Worm (Caenorhabditis elegans): ENCODE data around the gene ucr-2.2.

Gene ucr-2.2

ce11 chrX:15159362-15159761 is 14.3 kb upstream of the ucr-2.2 start:
- TF ChIP-seq F13C5.2 (tag; optimal IDR thresholded peaks at IDR 0.05), result no peak
- TF ChIP-seq pes-1 (GFP tag; IDR thresholded peaks at IDR 0.05), result 0 out of 2 replicates have a peak, but pooled peaks have one; percentile 30

- TF ChIP-seq ets-7 (tag; optimal IDR thresholded peaks at IDR 0.05), result no peak
- TF ChIP-seq tbx-37 (GFP tag; conservative IDR thresholded peaks at IDR 0.05), result no peak
- no peak for TF ChIP-seq hmbx-1 (tag; optimal IDR thresholded peaks at IDR 0.05)
- TF ChIP-seq pes-1 (GFP tag; IDR thresholded peaks at IDR 0.05), result no peak
- TF ChIP-seq B0310.2 (tag; optimal IDR thresholded peaks at IDR 0.05), result no peak
- TF ChIP-seq hmg-4 (GFP tag; optimal IDR thresholded peaks at IDR 0.05), result no peak
- no peak for TF ChIP-seq aly-1 (tag; optimal IDR thresholded peaks at IDR 0.05)
- TF ChIP-seq ama-1 (optimal IDR thresholded peaks at IDR 0.05), result no peak
- no peak for TF ChIP-seq hnd-1 (tag; optimal IDR thresholded peaks at IDR 0.05)
- TF ChIP-seq tbx-11 (GFP tag; IDR thresholded peaks at IDR 0.05), result no peak
- no peak for TF ChIP-seq scrt-1 (GFP tag; IDR thresholded peaks at IDR 0.05)
- TF ChIP-seq ceh-13 (GFP tag; optimal IDR thresholded peaks at IDR 0.05), result no peak
Observed at ce11 chrX:15160923-15161322, 12.8 kb upstream of the ucr-2.2 start.

ce11 chrX:15163118-15163517 is 10.6 kb upstream of the ucr-2.2 start:
- TF ChIP-seq pes-1 (GFP tag; IDR thresholded peaks at IDR 0.05) (no peak), hnd-1 (tag; optimal IDR thresholded peaks at IDR 0.05) (no peak), ceh-36 (tag; optimal IDR thresholded peaks at IDR 0.05) (no peak), flt-1 (GFP tag; IDR thresholded peaks at IDR 0.05) (no peak), tbx-37 (GFP tag; conservative IDR thresholded peaks at IDR 0.05) (no peak), B0310.2 (tag; optimal IDR thresholded peaks at IDR 0.05) (no peak), sea-1 (GFP tag; conservative IDR thresholded peaks at IDR 0.05) (no peak)

- TF ChIP-seq tbx-11 (GFP tag; IDR thresholded peaks at IDR 0.05) (no peak), ets-7 (tag; optimal IDR thresholded peaks at IDR 0.05) (no peak), scrt-1 (GFP tag; IDR thresholded peaks at IDR 0.05) (no peak), flt-1 (GFP tag; IDR thresholded peaks at IDR 0.05) (no peak), ceh-36 (tag; optimal IDR thresholded peaks at IDR 0.05) (no peak), tbx-37 (GFP tag; conservative IDR thresholded peaks at IDR 0.05) (no peak)
Observed at ce11 chrX:15164108-15164507, 9.6 kb upstream of the ucr-2.2 start, which contains the start of gene T10B10.9. Gene T10B10.9, plus strand, starts transcription at chrX:15164408.

- TF ChIP-seq hmbx-1 (tag; optimal IDR thresholded peaks at IDR 0.05) (no peak), ama-1 (optimal IDR thresholded peaks at IDR 0.05) (no peak), ets-7 (tag; optimal IDR thresholded peaks at IDR 0.05) (no peak), pes-1 (GFP tag; IDR thresholded peaks at IDR 0.05) (no peak), sea-1 (GFP tag; conservative IDR thresholded peaks at IDR 0.05) (no peak), scrt-1 (GFP tag; IDR thresholded peaks at IDR 0.05) (no peak), B0310.2 (tag; optimal IDR thresholded peaks at IDR 0.05) (no peak), ceh-36 (tag; optimal IDR thresholded peaks at IDR 0.05) (no peak), F13C5.2 (tag; optimal IDR thresholded peaks at IDR 0.05) (no peak), tbx-11 (GFP tag; IDR thresholded peaks at IDR 0.05) (no peak), tbx-37 (GFP tag; conservative IDR thresholded peaks at IDR 0.05) (no peak), tra-4 (tag; optimal IDR thresholded peaks at IDR 0.05) (no peak), ceh-13 (GFP tag; optimal IDR thresholded peaks at IDR 0.05) (no peak), hnd-1 (tag; optimal IDR thresholded peaks at IDR 0.05) (no peak)
Observed at ce11 chrX:15166122-15166521, 7.6 kb upstream of the ucr-2.2 start, which contains the start of gene T10B10.8. Gene T10B10.8, minus strand, starts transcription at chrX:15166222.

- no peak for TF ChIP-seq aly-1 (tag; optimal IDR thresholded peaks at IDR 0.05)
- no peak for TF ChIP-seq hnd-1 (tag; optimal IDR thresholded peaks at IDR 0.05)
- no peak for TF ChIP-seq tra-4 (tag; optimal IDR thresholded peaks at IDR 0.05)
- TF ChIP-seq tbx-37 (GFP tag; conservative IDR thresholded peaks at IDR 0.05), result no peak
- no peak for TF ChIP-seq ets-7 (tag; optimal IDR thresholded peaks at IDR 0.05)
- TF ChIP-seq ceh-36 (tag; optimal IDR thresholded peaks at IDR 0.05), result no peak
- no peak for TF ChIP-seq B0310.2 (tag; optimal IDR thresholded peaks at IDR 0.05)
- no peak for TF ChIP-seq flt-1 (GFP tag; IDR thresholded peaks at IDR 0.05)
- no peak for TF ChIP-seq pes-1 (GFP tag; IDR thresholded peaks at IDR 0.05)
- TF ChIP-seq tbx-11 (GFP tag; IDR thresholded peaks at IDR 0.05), result no peak
- TF ChIP-seq ceh-13 (GFP tag; optimal IDR thresholded peaks at IDR 0.05), result no peak
- no peak for TF ChIP-seq hmg-4 (GFP tag; optimal IDR thresholded peaks at IDR 0.05)
- no peak for TF ChIP-seq sea-1 (GFP tag; conservative IDR thresholded peaks at IDR 0.05)
- TF ChIP-seq ama-1 (optimal IDR thresholded peaks at IDR 0.05), result no peak
Observed at ce11 chrX:15167692-15168091, 6.0 kb upstream of the ucr-2.2 start.

- TF ChIP-seq hmg-4 (GFP tag; optimal IDR thresholded peaks at IDR 0.05) (no peak), hnd-1 (tag; optimal IDR thresholded peaks at IDR 0.05) (no peak), ets-7 (tag; optimal IDR thresholded peaks at IDR 0.05) (no peak), scrt-1 (GFP tag; IDR thresholded peaks at IDR 0.05) (no peak), aly-1 (tag; optimal IDR thresholded peaks at IDR 0.05) (no peak), tbx-11 (GFP tag; IDR thresholded peaks at IDR 0.05) (no peak), tbx-37 (GFP tag; conservative IDR thresholded peaks at IDR 0.05) (no peak), sea-1 (GFP tag; conservative IDR thresholded peaks at IDR 0.05) (no peak), ceh-36 (tag; optimal IDR thresholded peaks at IDR 0.05) (no peak), hmbx-1 (tag; optimal IDR thresholded peaks at IDR 0.05) (no peak), flt-1 (GFP tag; IDR thresholded peaks at IDR 0.05) (no peak), tra-4 (tag; optimal IDR thresholded peaks at IDR 0.05) (no peak), F13C5.2 (tag; optimal IDR thresholded peaks at IDR 0.05) (no peak), B0310.2 (tag; optimal IDR thresholded peaks at IDR 0.05) (no peak), ceh-13 (GFP tag; optimal IDR thresholded peaks at IDR 0.05) (no peak), pes-1 (GFP tag; IDR thresholded peaks at IDR 0.05) (no peak), ama-1 (optimal IDR thresholded peaks at IDR 0.05) (no peak)
Observed at ce11 chrX:15168424-15168823, 5.3 kb upstream of the ucr-2.2 start, which contains the start of gene ocr-3. Gene ocr-3, plus strand, starts transcription at chrX:15168724.

ce11 chrX:15170958-15171357 is 2.7 kb upstream of the ucr-2.2 start:
- TF ChIP-seq F13C5.2 (tag; optimal IDR thresholded peaks at IDR 0.05) (no peak), aly-1 (tag; optimal IDR thresholded peaks at IDR 0.05) (no peak), sea-1 (GFP tag; conservative IDR thresholded peaks at IDR 0.05) (no peak), hnd-1 (tag; optimal IDR thresholded peaks at IDR 0.05) (no peak), ama-1 (optimal IDR thresholded peaks at IDR 0.05) (no peak), tbx-37 (GFP tag; conservative IDR thresholded peaks at IDR 0.05) (no peak), ceh-36 (tag; optimal IDR thresholded peaks at IDR 0.05) (no peak), tra-4 (tag; optimal IDR thresholded peaks at IDR 0.05) (no peak)

Measured in whole organism, early embryonic.